Worm (Caenorhabditis elegans) whole organism, early embryonic: ENCODE measurements around the gene qars-1.
A peak's percentile ranks its signal among the peaks of the same experiment; 100 is the strongest.

Source experiments
- F13C5.2 ChIP-seq: sonication (generic microtip); optimal IDR thresholded peaks from 2 replicates; lab custom pipeline; 2017; ENCODE audit warnings: mild to moderate bottlenecking, missing genetic modification characterization, inconsistent platforms, missing compliant biosample characterization
- ama-1 ChIP-seq: fragments of 150-350 bp; optimal IDR thresholded peaks from 2 replicates; lab custom pipeline; 2014
- ceh-36 ChIP-seq: sonication (generic microtip); optimal IDR thresholded peaks from 2 replicates; lab custom pipeline; 2016; ENCODE audit warnings: missing genetic modification characterization, inconsistent platforms, missing compliant biosample characterization
- ets-7 ChIP-seq: sonication (generic microtip); optimal IDR thresholded peaks from 2 replicates; lab custom pipeline; 2016; ENCODE audit warnings: missing genotype, missing genetic modification characterization, missing compliant biosample characterization
- pes-1 ChIP-seq: fragments of 200-800 bp; sonication (Bioruptor generic); IDR thresholded peaks from 2 replicates; pipeline ENCODE4 v1.3.6; 2022; ENCODE audit warnings: missing genetic modification reagents, missing genetic modification characterization, missing compliant biosample characterization
- scrt-1 ChIP-seq: fragments of 200-800 bp; sonication (Bioruptor generic); IDR thresholded peaks from 2 replicates; pipeline ENCODE4 v1.3.6; 2022; ENCODE audit warnings: missing genetic modification characterization, missing compliant biosample characterization
- sea-1 ChIP-seq: fragments of 200-800 bp; sonication (Bioruptor generic); conservative IDR thresholded peaks from 2 replicates; pipeline ENCODE4 v1.3.6; 2022; ENCODE audit warnings: missing genetic modification characterization, missing compliant biosample characterization
- tbx-11 ChIP-seq: fragments of 200-800 bp; sonication (Bioruptor generic); IDR thresholded peaks from 2 replicates; pipeline ENCODE4 v1.3.6; 2022; ENCODE audit warnings: missing genetic modification characterization, missing compliant biosample characterization
- tbx-37 ChIP-seq: fragments of 200-800 bp; sonication (Bioruptor generic); conservative IDR thresholded peaks from 2 replicates; pipeline ENCODE4 v1.3.6; 2022; ENCODE audit warnings: missing genetic modification reagents, missing genetic modification characterization, missing compliant biosample characterization
- tra-4 ChIP-seq: sonication (generic microtip); optimal IDR thresholded peaks from 2 replicates; lab custom pipeline; 2017; ENCODE audit warnings: missing genetic modification characterization, missing compliant biosample characterization

ce11 chrIV:15039477-15039876 is 26.5 kb upstream of the qars-1 start, which contains the start of gene hrpu-1:
- TF ChIP-seq ets-7 (tag; lab: Kevin White, UChicago) (no peak), pes-1 (GFP tag; lab: Robert Waterston, UW) (peak; percentile 17; the same call in 1 of the 2 replicates), F13C5.2 (tag; lab: Kevin White, UChicago) (peak; percentile 46), scrt-1 (no peak), ama-1 (lab: Kevin White, UChicago) (peak; percentile 31), tbx-37 (GFP tag; lab: Robert Waterston, UW) (no peak), sea-1 (no peak), tbx-11 (GFP tag; lab: Robert Waterston, UW) (no peak), ceh-36 (tag; lab: Kevin White, UChicago) (no peak), tra-4 (no peak)
